Worm (Caenorhabditis elegans) whole organism, L1 larva: Measurements from ENCODE around the gene R07E5.7.

ENCODE experiments used
- C16A3.4 ChIP-seq: fragments of 150-350 bp; optimal IDR thresholded peaks from 2 replicates; lab custom pipeline; 2014; ENCODE audit warnings: missing biosample characterization, missing genetic modification characterization
- Y116A8C.19 ChIP-seq: sonication (generic microtip); optimal IDR thresholded peaks from 2 replicates; lab custom pipeline; 2016; ENCODE audit warnings: missing compliant biosample characterization, missing genetic modification characterization, borderline replicate concordance
- ama-1 ChIP-seq: fragments of 150-350 bp; optimal IDR thresholded peaks from 2 replicates; lab custom pipeline; 2014
- ceh-8 ChIP-seq: fragments of 200-800 bp; sonication (Bioruptor generic); optimal IDR thresholded peaks from 2 replicates; lab custom pipeline; 2018; ENCODE audit warnings: mild to moderate bottlenecking, missing genetic modification characterization, moderate library complexity, missing compliant biosample characterization
- ceh-90 ChIP-seq: sonication (generic microtip); optimal IDR thresholded peaks from 2 replicates; lab custom pipeline; 2016; ENCODE audit warnings: missing genetic modification characterization, missing compliant biosample characterization
- dsc-1 ChIP-seq: sonication (generic microtip); optimal IDR thresholded peaks from 2 replicates; lab custom pipeline; 2016; ENCODE audit warnings: mild to moderate bottlenecking, missing genetic modification characterization, missing compliant biosample characterization
- efl-1 ChIP-seq, 4 experiments: fragments of 150-350 bp; optimal IDR thresholded peaks in 3 of 4; peaks in 1 of 4; 1 replicate in 1 of 4; 2 replicates in 3 of 4; lab custom pipeline; 2014; ENCODE audit warnings: missing biosample characterization in 2 of 4, missing genetic modification characterization in 2 of 4, missing genetic modification reagents in 2 of 4
- efl-3 ChIP-seq: fragments of 200-800 bp; sonication (Bioruptor generic); optimal IDR thresholded peaks from 2 replicates; lab custom pipeline; 2018; ENCODE audit warnings: mild to moderate bottlenecking, missing genetic modification characterization, missing compliant biosample characterization
- egl-13 ChIP-seq: sonication (generic microtip); optimal IDR thresholded peaks from 2 replicates; lab custom pipeline; 2016; ENCODE audit warnings: missing genotype, missing genetic modification reagents, missing genetic modification characterization, missing compliant biosample characterization
- elt-2 ChIP-seq: sonication (generic microtip); optimal IDR thresholded peaks from 2 replicates; lab custom pipeline; 2016; ENCODE audit warnings: missing genetic modification characterization, mild to moderate bottlenecking, inconsistent platforms, missing compliant biosample characterization, missing genetic modification reagents
- ets-5 ChIP-seq: fragments of 200-800 bp; sonication (Bioruptor generic); IDR thresholded peaks from 2 replicates; pipeline ENCODE4 v1.3.6; 2022; ENCODE audit warnings: missing genetic modification characterization, missing compliant biosample characterization
- fkh-8 ChIP-seq: sonication (generic microtip); optimal IDR thresholded peaks from 2 replicates; lab custom pipeline; 2016; ENCODE audit warnings: mild to moderate bottlenecking, missing genetic modification characterization, missing compliant biosample characterization
- hlh-17 ChIP-seq: fragments of 200-800 bp; sonication (Bioruptor generic); optimal IDR thresholded peaks from 2 replicates; lab custom pipeline; 2018; ENCODE audit warnings: missing genetic modification characterization, mild to moderate bottlenecking, missing compliant biosample characterization, moderate library complexity, borderline replicate concordance
- hlh-4 ChIP-seq: sonication (generic microtip); optimal IDR thresholded peaks from 2 replicates; lab custom pipeline; 2016; ENCODE audit warnings: mild to moderate bottlenecking, missing genetic modification characterization, missing compliant biosample characterization
- isw-1 ChIP-seq: fragments of 200-800 bp; sonication (Bioruptor generic); IDR thresholded peaks from 2 replicates; pipeline ENCODE4 v1.3.6; 2022; ENCODE audit warnings: missing genetic modification characterization, missing compliant biosample characterization
- lin-14 ChIP-seq: fragments of 200-800 bp; sonication (Bioruptor generic); optimal IDR thresholded peaks from 2 replicates; lab custom pipeline; 2018; ENCODE audit warnings: mild to moderate bottlenecking, missing genetic modification characterization, moderate library complexity, missing compliant biosample characterization
- lin-35 ChIP-seq, 2 experiments: fragments of 150-350 bp; optimal IDR thresholded peaks; 2 replicates each; lab custom pipeline; 2014; ENCODE audit warnings: missing biosample characterization in 2 of 2, missing genetic modification characterization in 2 of 2, missing genetic modification reagents in 2 of 2
- mef-2 ChIP-seq: fragments of 150-350 bp; optimal IDR thresholded peaks from 2 replicates; lab custom pipeline; 2014; ENCODE audit warnings: missing biosample characterization, missing genetic modification characterization
- nhr-11 ChIP-seq: fragments of 150-350 bp; optimal IDR thresholded peaks from 2 replicates; lab custom pipeline; 2014; ENCODE audit warnings: missing biosample characterization, missing genetic modification characterization
- nhr-12 ChIP-seq: sonication (generic microtip); optimal IDR thresholded peaks from 2 replicates; lab custom pipeline; 2017; ENCODE audit warnings: missing biosample characterization, missing genetic modification characterization
- nhr-20 ChIP-seq: sonication (generic microtip); optimal IDR thresholded peaks from 2 replicates; lab custom pipeline; 2016; ENCODE audit warnings: mild to moderate bottlenecking, missing genetic modification characterization, missing compliant biosample characterization
- nhr-28 ChIP-seq: fragments of 150-350 bp; optimal IDR thresholded peaks from 2 replicates; lab custom pipeline; 2014; ENCODE audit warnings: missing biosample characterization, missing genetic modification characterization
- nhr-47 ChIP-seq: sonication (generic microtip); optimal IDR thresholded peaks from 2 replicates; lab custom pipeline; 2016; ENCODE audit warnings: mild to moderate bottlenecking, missing genetic modification characterization, moderate library complexity, missing compliant biosample characterization
- nhr-71 ChIP-seq: sonication (generic microtip); optimal IDR thresholded peaks from 2 replicates; lab custom pipeline; 2016; ENCODE audit warnings: mild to moderate bottlenecking, missing genetic modification characterization, moderate library complexity, missing compliant biosample characterization
- rnt-1 ChIP-seq: sonication (generic microtip); optimal IDR thresholded peaks from 2 replicates; lab custom pipeline; 2016; ENCODE audit warnings: mild to moderate bottlenecking, missing genetic modification characterization, moderate library complexity, missing compliant biosample characterization
- sptf-1 ChIP-seq: fragments of 150-350 bp; optimal IDR thresholded peaks from 2 replicates; lab custom pipeline; 2014; ENCODE audit warnings: missing biosample characterization, missing genetic modification characterization
- swsn-7 ChIP-seq: sonication (generic microtip); optimal IDR thresholded peaks from 2 replicates; lab custom pipeline; 2016; ENCODE audit warnings: missing genetic modification characterization, missing compliant biosample characterization
- tbx-2 ChIP-seq: sonication (generic microtip); optimal IDR thresholded peaks from 2 replicates; lab custom pipeline; 2016; ENCODE audit warnings: missing genetic modification characterization, missing compliant biosample characterization
- tlp-1 ChIP-seq: fragments of 150-350 bp; optimal IDR thresholded peaks from 2 replicates; lab custom pipeline; 2014; ENCODE audit warnings: missing biosample characterization, missing genetic modification characterization
- unc-130 ChIP-seq: fragments of 150-350 bp; optimal IDR thresholded peaks from 2 replicates; lab custom pipeline; 2017; ENCODE audit warnings: missing biosample characterization, missing genetic modification characterization, inconsistent platforms
- unc-98 ChIP-seq: fragments of 200-800 bp; sonication (Bioruptor generic); IDR thresholded peaks from 2 replicates; pipeline ENCODE4 v1.3.6; 2022; ENCODE audit warnings: missing genetic modification characterization, missing compliant biosample characterization
- vab-15 ChIP-seq: sonication (generic microtip); optimal IDR thresholded peaks from 2 replicates; lab custom pipeline; 2017; ENCODE audit warnings: missing genotype, mild to moderate bottlenecking, missing genetic modification characterization, missing compliant biosample characterization
- xbp-1 ChIP-seq: sonication (generic microtip); optimal IDR thresholded peaks from 2 replicates; lab custom pipeline; 2016; ENCODE audit warnings: missing genetic modification characterization, missing compliant biosample characterization
- zag-1 ChIP-seq: fragments of 150-350 bp; optimal IDR thresholded peaks from 2 replicates; lab custom pipeline; 2014; ENCODE audit warnings: missing biosample characterization, missing genetic modification characterization
- zip-4 ChIP-seq: fragments of 200-800 bp; sonication (Bioruptor generic); optimal IDR thresholded peaks from 2 replicates; lab custom pipeline; 2018; ENCODE audit warnings: mild to moderate bottlenecking, missing genetic modification characterization, moderate library complexity, missing compliant biosample characterization
- ztf-11 ChIP-seq, 2 experiments: sonication (generic microtip); optimal IDR thresholded peaks; 2 replicates each; lab custom pipeline; 2016 to 2017; ENCODE audit warnings: missing genetic modification characterization in 2 of 2, missing biosample characterization in 1 of 2, missing compliant biosample characterization in 1 of 2
- ztf-4 ChIP-seq: fragments of 150-350 bp; optimal IDR thresholded peaks from 2 replicates; lab custom pipeline; 2014; ENCODE audit warnings: missing biosample characterization, missing genetic modification characterization

Gene R07E5.7

ce11 chrIII:4412108-4413009, 6.6 kb downstream of the R07E5.7 start (continued):
- TF ChIP-seq swsn-7 (tag; lab: Kevin White, UChicago), result peak; percentile 24
- peak; percentile 88 for TF ChIP-seq lin-14 (GFP tag; lab: Kevin White, UChicago)
- TF ChIP-seq zip-4 (GFP tag; lab: Kevin White, UChicago), result no peak
- TF ChIP-seq hlh-17 (GFP tag; lab: Kevin White, UChicago), result no peak
- peak; percentile 6 to 41 for TF ChIP-seq lin-35 (GFP tag; optimal IDR thresholded peaks at IDR 0.05; lab: Kevin White, UChicago)
- TF ChIP-seq unc-98 (GFP tag; lab: Robert Waterston, UW), result no peak
- peak; percentile 83 for TF ChIP-seq nhr-20 (tag; lab: Kevin White, UChicago)
- TF ChIP-seq sptf-1 (tag; lab: Kevin White, UChicago), result no peak
- no peak for TF ChIP-seq Y116A8C.19
- peak; percentile 92 for TF ChIP-seq nhr-71 (tag; lab: Kevin White, UChicago)
- no peak for TF ChIP-seq ztf-11 (tag; optimal IDR thresholded peaks at IDR 0.05; lab: Kevin White, UChicago)
- TF ChIP-seq efl-1 (optimal IDR thresholded peaks at IDR 0.05; lab: Kevin White, UChicago), result peak; percentile 26 to 33
- TF ChIP-seq efl-1 (GFP tag; optimal IDR thresholded peaks at IDR 0.05 in 1 of 2; lab: Kevin White, UChicago), result peak in 1 of 2 experiments; percentile 28
- no peak for TF ChIP-seq isw-1
- TF ChIP-seq elt-2 (tag; lab: Kevin White, UChicago), result peak; percentile 20
- TF ChIP-seq C16A3.4 (tag; lab: Kevin White, UChicago), result peak; percentile 27
- peak; percentile 64 for TF ChIP-seq dsc-1 (tag; lab: Kevin White, UChicago)
- TF ChIP-seq nhr-11 (tag; lab: Kevin White, UChicago), result no peak
- TF ChIP-seq ztf-4, result peak; percentile 1
- no peak for TF ChIP-seq ceh-8
- no peak for TF ChIP-seq nhr-12 (tag; lab: Kevin White, UChicago)
- TF ChIP-seq tlp-1, result no peak
- no peak for TF ChIP-seq nhr-28 (tag; lab: Kevin White, UChicago)
- TF ChIP-seq hlh-4 (tag; lab: Kevin White, UChicago), result no peak
- peak; percentile 3 for TF ChIP-seq unc-130 (tag; lab: Kevin White, UChicago)
- TF ChIP-seq nhr-47 (tag; lab: Kevin White, UChicago), result peak; percentile 60
- TF ChIP-seq vab-15, result no peak
- TF ChIP-seq xbp-1 (tag; lab: Kevin White, UChicago), result peak; percentile 29
- peak; percentile 48 for TF ChIP-seq rnt-1 (tag; lab: Kevin White, UChicago)
- TF ChIP-seq, all 84 proteins: peak for 29

- no peak for TF ChIP-seq fkh-8 (tag; lab: Kevin White, UChicago)
- TF ChIP-seq dsc-1 (tag; lab: Kevin White, UChicago), result no peak
- no peak for TF ChIP-seq tlp-1
- TF ChIP-seq zag-1, result no peak
- TF ChIP-seq nhr-47 (tag; lab: Kevin White, UChicago), result no peak
- TF ChIP-seq egl-13 (tag; lab: Kevin White, UChicago), result no peak
- TF ChIP-seq ets-5 (GFP tag; lab: Robert Waterston, UW), result no peak
- no peak for TF ChIP-seq ama-1
- no peak for TF ChIP-seq ceh-90 (tag; lab: Kevin White, UChicago)
- no peak for TF ChIP-seq mef-2
Observed at ce11 chrIII:4408251-4408650, 10.7 kb downstream of the R07E5.7 start, which contains the start of gene gpch-1. gpch-1 (plus strand) TSS chrIII:4408551.

- TF ChIP-seq isw-1 (no peak), Y116A8C.19 (no peak), tbx-2 (tag; lab: Kevin White, UChicago) (no peak), efl-3 (GFP tag; lab: Kevin White, UChicago) (no peak), sptf-1 (tag; lab: Kevin White, UChicago) (no peak)
Observed at ce11 chrIII:4407144-4407543, 11.8 kb downstream of the R07E5.7 start, which contains the start of gene prdx-3. prdx-3 (plus strand) TSS chrIII:4407444.
